Worm (Caenorhabditis elegans) whole organism, early embryonic: ENCODE data around the gene T11G6.2.

Experiments used
- B0310.2 ChIP-seq: sonication (generic microtip); optimal IDR thresholded peaks from 2 replicates; lab custom pipeline; 2016; ENCODE audit warnings: mild to moderate bottlenecking, missing genetic modification characterization, missing compliant biosample characterization
- F13C5.2 ChIP-seq: sonication (generic microtip); optimal IDR thresholded peaks from 2 replicates; lab custom pipeline; 2017; ENCODE audit warnings: mild to moderate bottlenecking, missing genetic modification characterization, inconsistent platforms, missing compliant biosample characterization
- aly-1 ChIP-seq: sonication (generic microtip); optimal IDR thresholded peaks from 2 replicates; lab custom pipeline; 2016; ENCODE audit warnings: missing genetic modification characterization, missing compliant biosample characterization
- ama-1 ChIP-seq: fragments of 150-350 bp; optimal IDR thresholded peaks from 2 replicates; lab custom pipeline; 2014
- ceh-36 ChIP-seq: sonication (generic microtip); optimal IDR thresholded peaks from 2 replicates; lab custom pipeline; 2016; ENCODE audit warnings: missing genetic modification characterization, inconsistent platforms, missing compliant biosample characterization
- ets-7 ChIP-seq: sonication (generic microtip); optimal IDR thresholded peaks from 2 replicates; lab custom pipeline; 2016; ENCODE audit warnings: missing genotype, missing genetic modification characterization, missing compliant biosample characterization
- flt-1 ChIP-seq: fragments of 200-800 bp; sonication (Bioruptor generic); IDR thresholded peaks from 2 replicates; pipeline ENCODE4 v1.3.6; 2022; ENCODE audit warnings: missing genetic modification characterization, missing compliant biosample characterization
- hmbx-1 ChIP-seq: sonication (generic microtip); optimal IDR thresholded peaks from 2 replicates; lab custom pipeline; 2016; ENCODE audit warnings: mild to moderate bottlenecking, missing genetic modification characterization, missing compliant biosample characterization
- hmg-4 ChIP-seq: fragments of 200-800 bp; sonication (Bioruptor generic); optimal IDR thresholded peaks from 2 replicates; lab custom pipeline; 2018; ENCODE audit warnings: mild to moderate bottlenecking, missing genetic modification characterization, missing compliant biosample characterization
- scrt-1 ChIP-seq: fragments of 200-800 bp; sonication (Bioruptor generic); IDR thresholded peaks from 2 replicates; pipeline ENCODE4 v1.3.6; 2022; ENCODE audit warnings: missing genetic modification characterization, missing compliant biosample characterization
- sea-1 ChIP-seq: fragments of 200-800 bp; sonication (Bioruptor generic); conservative IDR thresholded peaks from 2 replicates; pipeline ENCODE4 v1.3.6; 2022; ENCODE audit warnings: missing genetic modification characterization, missing compliant biosample characterization
- tbx-11 ChIP-seq: fragments of 200-800 bp; sonication (Bioruptor generic); IDR thresholded peaks from 2 replicates; pipeline ENCODE4 v1.3.6; 2022; ENCODE audit warnings: missing genetic modification characterization, missing compliant biosample characterization
- tbx-37 ChIP-seq: fragments of 200-800 bp; sonication (Bioruptor generic); conservative IDR thresholded peaks from 2 replicates; pipeline ENCODE4 v1.3.6; 2022; ENCODE audit warnings: missing genetic modification reagents, missing genetic modification characterization, missing compliant biosample characterization

ce11 chrIV:10889820-10890462 lies 31.6 kb upstream of the T11G6.2 start, which contains the start of gene F13E9.15:
- no peak for TF ChIP-seq ama-1 (lab: Kevin White, UChicago)
- no peak for TF ChIP-seq scrt-1 (GFP tag; lab: Robert Waterston, UW)
- no peak for TF ChIP-seq tbx-37 (GFP tag; lab: Robert Waterston, UW)
- no peak for TF ChIP-seq hmbx-1 (tag; lab: Kevin White, UChicago)
- no peak for TF ChIP-seq F13C5.2
- no peak for TF ChIP-seq flt-1 (GFP tag; lab: Robert Waterston, UW)
- TF ChIP-seq B0310.2 (tag; lab: Kevin White, UChicago) = no peak
- TF ChIP-seq hmg-4 (GFP tag; lab: Kevin White, UChicago) = no peak
- TF ChIP-seq sea-1 = no peak
- TF ChIP-seq aly-1 = no peak
- no peak for TF ChIP-seq ceh-36
- no peak for TF ChIP-seq ets-7 (tag; lab: Kevin White, UChicago)
- no peak for TF ChIP-seq tbx-11 (GFP tag; lab: Robert Waterston, UW)
